Fruit fly (Drosophila melanogaster) whole organism, adult: Measurements from ENCODE around the gene CG6481.

Source experiments
- CG11617 ChIP-seq: fragments of 200-800 bp; sonication (Bioruptor generic); optimal IDR thresholded peaks from 2 replicates; lab custom pipeline; 2017; ENCODE audit warnings: mild to moderate bottlenecking, missing biosample characterization, missing genetic modification reagents, missing genetic modification characterization
- CG12768 ChIP-seq: fragments of 200-800 bp; sonication (Bioruptor generic); optimal IDR thresholded peaks from 2 replicates; lab custom pipeline; 2017; ENCODE audit warnings: missing biosample characterization, missing genetic modification characterization, mild to moderate bottlenecking, moderate library complexity, missing genetic modification reagents
- CG14711 ChIP-seq: fragments of 200-800 bp; sonication (Bioruptor generic); optimal IDR thresholded peaks from 2 replicates; lab custom pipeline; 2018; ENCODE audit warnings: missing biosample characterization, mild to moderate bottlenecking, missing genetic modification characterization, moderate library complexity
- CG1620 ChIP-seq: fragments of 200-800 bp; sonication (Bioruptor generic); optimal IDR thresholded peaks from 2 replicates; lab custom pipeline; 2016; ENCODE audit warnings: missing biosample characterization, missing genetic modification characterization
- CG33017 ChIP-seq: fragments of 200-800 bp; sonication (Bioruptor generic); optimal IDR thresholded peaks from 2 replicates; lab custom pipeline; 2018; ENCODE audit warnings: missing biosample characterization, mild to moderate bottlenecking, missing genetic modification characterization, moderate library complexity
- CG5204 ChIP-seq: fragments of 200-800 bp; sonication (Bioruptor generic); optimal IDR thresholded peaks from 2 replicates; lab custom pipeline; 2016; ENCODE audit warnings: missing biosample characterization, missing genetic modification characterization
- CG7045 ChIP-seq: fragments of 200-800 bp; sonication (Bioruptor generic); optimal IDR thresholded peaks from 2 replicates; lab custom pipeline; 2017; ENCODE audit warnings: missing biosample characterization, mild to moderate bottlenecking, missing genetic modification characterization
- CG7101 ChIP-seq: fragments of 200-800 bp; sonication (Bioruptor generic); optimal IDR thresholded peaks from 2 replicates; lab custom pipeline; 2018; ENCODE audit warnings: missing biosample characterization, mild to moderate bottlenecking, missing genetic modification characterization, moderate library complexity
- Clk ChIP-seq: fragments of 200-800 bp; sonication (Bioruptor generic); optimal IDR thresholded peaks from 2 replicates; lab custom pipeline; 2017; ENCODE audit warnings: missing biosample characterization, missing genetic modification characterization
- Crg-1 ChIP-seq: fragments of 200-800 bp; sonication (Bioruptor generic); optimal IDR thresholded peaks from 2 replicates; lab custom pipeline; 2016; ENCODE audit warnings: missing biosample characterization, missing genetic modification characterization
- Hr96 ChIP-seq: fragments of 200-800 bp; sonication (Bioruptor generic); optimal IDR thresholded peaks from 2 replicates; lab custom pipeline; 2016; ENCODE audit warnings: missing biosample characterization, missing genetic modification characterization
- Mnt ChIP-seq: fragments of 200-800 bp; sonication (Bioruptor generic); optimal IDR thresholded peaks from 2 replicates; lab custom pipeline; 2016; ENCODE audit warnings: missing biosample characterization, mild to moderate bottlenecking, missing genetic modification characterization
- bab1 ChIP-seq: fragments of 200-800 bp; sonication (Bioruptor generic); optimal IDR thresholded peaks from 3 replicates; lab custom pipeline; 2019; ENCODE audit warnings: missing biosample characterization, mild to moderate bottlenecking, missing genetic modification characterization, moderate library complexity
- cic ChIP-seq: fragments of 200-800 bp; sonication (Bioruptor generic); optimal IDR thresholded peaks from 2 replicates; lab custom pipeline; 2017; ENCODE audit warnings: missing biosample characterization, mild to moderate bottlenecking, missing genetic modification characterization, moderate library complexity
- cnc ChIP-seq, 2 experiments: fragments of >200 bp; optimal IDR thresholded peaks; 2 replicates each; lab custom pipeline; 2017
- kay ChIP-seq: fragments of 200-800 bp; sonication (Bioruptor generic); peaks from one replicate; lab custom pipeline; 2016; ENCODE audit warnings: missing biosample characterization, missing genetic modification characterization, borderline replicate concordance
- ovo ChIP-seq: fragments of 200-800 bp; sonication (Bioruptor generic); optimal IDR thresholded peaks from 2 replicates; lab custom pipeline; 2016; ENCODE audit warnings: missing biosample characterization, missing genetic modification characterization
- pad ChIP-seq: fragments of 200-800 bp; sonication (Bioruptor generic); optimal IDR thresholded peaks from 3 replicates; lab custom pipeline; 2017; ENCODE audit warnings: missing biosample characterization, missing genetic modification characterization, mild to moderate bottlenecking, moderate library complexity, missing genetic modification reagents
- tj ChIP-seq: fragments of 200-800 bp; sonication (Bioruptor generic); optimal IDR thresholded peaks from 3 replicates; lab custom pipeline; 2017; ENCODE audit warnings: missing biosample characterization, mild to moderate bottlenecking, missing genetic modification characterization, moderate library complexity
- toe ChIP-seq: fragments of 200-800 bp; sonication (Bioruptor generic); optimal IDR thresholded peaks from 2 replicates; lab custom pipeline; 2016; ENCODE audit warnings: missing biosample characterization, missing genetic modification characterization

Gene CG6481

DNA sequence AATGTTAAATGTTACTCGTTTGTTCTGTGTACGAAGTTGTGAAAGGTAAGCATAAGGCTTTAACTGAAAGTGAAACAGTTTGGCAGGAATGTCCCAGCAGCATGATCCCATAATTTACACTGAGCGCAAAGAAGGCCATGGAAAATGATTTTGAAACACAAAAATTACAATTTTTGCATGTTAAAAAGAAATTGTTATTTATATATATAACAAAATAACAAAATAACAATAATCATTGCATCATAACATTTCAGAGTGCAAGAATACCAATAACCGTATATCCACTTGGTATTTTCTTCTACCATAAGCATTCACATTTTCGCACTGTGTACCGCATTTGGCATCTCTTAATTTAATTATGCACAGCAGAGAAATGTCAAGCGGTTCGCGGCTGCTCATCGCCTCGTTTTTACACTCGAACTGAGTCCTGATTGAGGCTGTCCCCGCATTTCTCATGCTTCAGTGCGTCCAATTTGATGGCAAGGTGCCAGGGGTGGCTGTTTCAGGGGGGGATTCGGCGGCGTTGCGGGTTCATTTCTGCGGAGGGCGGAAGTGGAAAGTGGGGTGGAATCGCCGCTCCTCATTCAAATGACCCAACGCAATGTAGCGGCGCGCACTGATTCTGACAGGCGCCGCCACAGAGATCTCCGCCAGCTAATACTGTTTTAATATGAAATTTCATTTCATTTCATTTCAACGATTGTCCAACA is at the start of gene CG6481:
TSS of gene CG6481 (minus strand) at position 51 of the 710 bp plus-strand sequence.
- TF ChIP-seq tj (GFP tag; lab: Kevin White, UChicago) = no peak
- no peak for TF ChIP-seq cnc (optimal IDR thresholded peaks at IDR 0.05; lab: Kevin White, UChicago)
- no peak for TF ChIP-seq CG11617 (GFP tag; lab: Kevin White, UChicago)

DNA sequence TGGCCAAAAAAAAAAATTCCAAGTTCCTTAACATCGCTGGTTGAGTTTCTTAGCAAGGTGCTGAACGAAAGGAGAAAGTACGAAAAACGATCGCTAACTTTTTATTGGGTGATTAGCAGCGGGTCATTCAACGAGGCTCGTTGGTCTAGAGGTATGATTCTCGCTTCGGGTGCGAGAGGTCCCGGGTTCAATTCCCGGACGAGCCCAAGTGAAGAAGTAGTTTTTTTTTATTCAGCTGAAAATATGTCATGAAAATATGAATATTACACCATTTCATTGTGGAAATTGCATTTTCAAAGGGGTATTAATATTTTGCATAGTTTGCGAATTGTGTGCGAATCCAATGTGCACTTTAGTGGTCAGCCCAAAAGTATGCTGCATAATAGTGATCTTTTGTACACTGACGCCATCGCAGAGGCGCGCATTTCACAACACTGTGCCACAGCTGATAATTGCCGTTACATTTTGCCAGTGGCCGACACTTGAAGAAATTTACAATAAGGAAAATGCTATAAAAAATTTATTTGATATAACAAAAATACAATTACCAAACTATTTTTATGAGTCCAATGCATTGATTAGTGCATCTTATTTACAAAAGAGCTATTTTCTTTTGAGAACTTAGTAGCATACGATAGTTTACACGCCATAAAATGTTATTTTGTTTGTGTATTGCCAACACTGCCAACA is 43.5 kb upstream of the CG6481 start:
- TF ChIP-seq Hr96 (GFP tag; lab: Kevin White, UChicago) (peak; percentile 3), CG5204 (no peak), pad (GFP tag; lab: Kevin White, UChicago) (peak; percentile 74), bab1 (GFP tag; lab: Kevin White, UChicago) (peak; percentile 34), tj (GFP tag; lab: Kevin White, UChicago) (peak; percentile 64), ovo (peak; percentile 55)

dm6 chrX:18564984-18565383 is 42.7 kb upstream of the CG6481 start:
- TF ChIP-seq CG33017 = no peak
- no peak for TF ChIP-seq Hr96 (GFP tag; lab: Kevin White, UChicago)
- TF ChIP-seq Mnt (GFP tag; lab: Kevin White, UChicago) = no peak
- no peak for TF ChIP-seq cic (GFP tag; lab: Kevin White, UChicago)
- no peak for TF ChIP-seq CG7045
- TF ChIP-seq toe (GFP tag; lab: Kevin White, UChicago) = no peak
- no peak for TF ChIP-seq CG7101 (tag; lab: Kevin White, UChicago)
- no peak for TF ChIP-seq tj (GFP tag; lab: Kevin White, UChicago)
- TF ChIP-seq bab1 (GFP tag; lab: Kevin White, UChicago) = no peak
- no peak for TF ChIP-seq CG11617 (GFP tag; lab: Kevin White, UChicago)
- no peak for TF ChIP-seq kay (GFP tag; lab: Kevin White, UChicago)
- TF ChIP-seq CG1620 = no peak
- TF ChIP-seq Crg-1 (GFP tag; lab: Kevin White, UChicago) = no peak
- TF ChIP-seq Clk (GFP tag; lab: Kevin White, UChicago) = no peak
- TF ChIP-seq CG5204 = no peak
- no peak for TF ChIP-seq CG12768 (GFP tag; lab: Kevin White, UChicago)
- no peak for TF ChIP-seq cnc (optimal IDR thresholded peaks at IDR 0.05; lab: Kevin White, UChicago)

DNA sequence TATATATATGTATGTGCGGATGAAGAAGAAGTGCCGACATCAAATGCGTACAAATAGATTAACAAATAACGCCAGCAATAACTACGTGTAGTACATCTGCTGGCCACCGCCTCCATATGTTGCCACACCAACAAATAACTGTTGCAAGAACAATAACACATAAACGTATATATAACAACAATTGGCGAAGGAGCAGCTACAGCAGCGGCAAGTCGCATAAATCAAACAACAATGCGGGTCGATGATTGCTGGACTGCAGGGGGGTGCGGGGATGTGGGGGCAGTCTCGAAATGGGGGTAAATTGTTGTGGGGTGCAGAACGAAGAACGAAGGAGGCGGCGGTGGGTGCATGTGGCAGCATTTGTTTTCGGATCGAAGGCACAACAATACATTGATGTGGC is 38.3 kb upstream of the CG6481 start:
- TF ChIP-seq Mnt (GFP tag; lab: Kevin White, UChicago) (no peak), CG5204 (no peak), CG12768 (GFP tag; lab: Kevin White, UChicago) (no peak), CG14711 (tag; lab: Kevin White, UChicago) (no peak), CG11617 (GFP tag; lab: Kevin White, UChicago) (no peak), kay (GFP tag; lab: Kevin White, UChicago) (no peak), CG7101 (tag; lab: Kevin White, UChicago) (no peak), CG7045 (no peak), CG33017 (no peak), Clk (GFP tag; lab: Kevin White, UChicago) (no peak), bab1 (GFP tag; lab: Kevin White, UChicago) (no peak), toe (GFP tag; lab: Kevin White, UChicago) (no peak), cnc (optimal IDR thresholded peaks at IDR 0.05; lab: Kevin White, UChicago) (no peak), pad (GFP tag; lab: Kevin White, UChicago) (no peak)

- no peak for TF ChIP-seq Clk (GFP tag; lab: Kevin White, UChicago)
- TF ChIP-seq CG12768 (GFP tag; lab: Kevin White, UChicago) = no peak
- no peak for TF ChIP-seq kay (GFP tag; lab: Kevin White, UChicago)
- TF ChIP-seq CG7101 (tag; lab: Kevin White, UChicago) = no peak
- TF ChIP-seq bab1 (GFP tag; lab: Kevin White, UChicago) = no peak
- no peak for TF ChIP-seq ovo
- TF ChIP-seq Hr96 (GFP tag; lab: Kevin White, UChicago) = no peak
- no peak for TF ChIP-seq Crg-1 (GFP tag; lab: Kevin White, UChicago)
- TF ChIP-seq cnc (optimal IDR thresholded peaks at IDR 0.05; lab: Kevin White, UChicago) = no peak
- TF ChIP-seq cic (GFP tag; lab: Kevin White, UChicago) = no peak
- TF ChIP-seq pad (GFP tag; lab: Kevin White, UChicago) = no peak
- no peak for TF ChIP-seq CG33017
- TF ChIP-seq CG5204 = no peak
- no peak for TF ChIP-seq toe (GFP tag; lab: Kevin White, UChicago)
- TF ChIP-seq CG7045 = no peak
- no peak for TF ChIP-seq CG11617 (GFP tag; lab: Kevin White, UChicago)
- TF ChIP-seq CG14711 (tag; lab: Kevin White, UChicago) = no peak
- no peak for TF ChIP-seq tj (GFP tag; lab: Kevin White, UChicago)
- no peak for TF ChIP-seq CG1620
- no peak for TF ChIP-seq Mnt (GFP tag; lab: Kevin White, UChicago)
Measured at dm6 chrX:18558583-18558982, 36.3 kb upstream of the CG6481 start.

- TF ChIP-seq pad (GFP tag; lab: Kevin White, UChicago) = no peak
- no peak for TF ChIP-seq CG14711 (tag; lab: Kevin White, UChicago)
- TF ChIP-seq cic (GFP tag; lab: Kevin White, UChicago) = no peak
- TF ChIP-seq bab1 (GFP tag; lab: Kevin White, UChicago) = no peak
- no peak for TF ChIP-seq toe (GFP tag; lab: Kevin White, UChicago)
Measured at dm6 chrX:18554563-18554962, 32.3 kb upstream of the CG6481 start.
